Fruit fly (Drosophila melanogaster) whole organism, embryonic: ENCODE measurements around the gene fry.

Source experiments
- CG10274 ChIP-seq: fragments of 200-800 bp; sonication (Bioruptor generic); optimal IDR thresholded peaks from 3 replicates; lab custom pipeline; 2017; ENCODE audit warnings: missing biosample characterization, mild to moderate bottlenecking, missing genetic modification characterization
- CG10543 ChIP-seq: fragments of 200-800 bp; sonication (Bioruptor generic); optimal IDR thresholded peaks from 3 replicates; lab custom pipeline; 2017; ENCODE audit warnings: missing biosample characterization, mild to moderate bottlenecking, missing genetic modification characterization, moderate library complexity
- CG10959 ChIP-seq: fragments of 200-800 bp; sonication (Bioruptor generic); IDR thresholded peaks from 2 replicates; pipeline ENCODE4 v1.3.6; 2022; ENCODE audit warnings: missing biosample characterization, missing genetic modification characterization
- CG11695 ChIP-seq: fragments of 200-800 bp; sonication (Bioruptor generic); IDR thresholded peaks from 3 replicates; pipeline ENCODE4 v1.3.6; 2022; ENCODE audit warnings: missing biosample characterization, missing genetic modification characterization
- CG13894 ChIP-seq: fragments of 200-800 bp; sonication (Bioruptor generic); optimal IDR thresholded peaks from 3 replicates; lab custom pipeline; 2018; ENCODE audit warnings: missing biosample characterization, mild to moderate bottlenecking, missing genetic modification characterization, moderate library complexity
- CG17612 ChIP-seq: fragments of 200-800 bp; sonication (Bioruptor generic); IDR thresholded peaks from 2 replicates; pipeline ENCODE4 v1.3.6; 2022; ENCODE audit warnings: missing biosample characterization, missing genetic modification characterization
- CG18011 ChIP-seq: fragments of 200-800 bp; sonication (Bioruptor generic); optimal IDR thresholded peaks from 2 replicates; lab custom pipeline; 2017; ENCODE audit warnings: missing biosample characterization, missing genetic modification characterization, mild to moderate bottlenecking, moderate library complexity, missing genotype
- CG2116 ChIP-seq: fragments of 200-800 bp; sonication (Bioruptor generic); optimal IDR thresholded peaks from 3 replicates; lab custom pipeline; 2018; ENCODE audit warnings: missing biosample characterization, mild to moderate bottlenecking, missing genetic modification characterization
- CG2678 ChIP-seq: fragments of 200-800 bp; sonication (Bioruptor generic); optimal IDR thresholded peaks from 3 replicates; lab custom pipeline; 2019; ENCODE audit warnings: missing biosample characterization, mild to moderate bottlenecking, missing genetic modification characterization, moderate library complexity
- CG2875 ChIP-seq: fragments of 200-800 bp; sonication (Bioruptor generic); optimal IDR thresholded peaks from 2 replicates; lab custom pipeline; 2017; ENCODE audit warnings: missing biosample characterization, mild to moderate bottlenecking, missing genetic modification characterization, missing genetic modification reagents
- CG32772 ChIP-seq: fragments of 200-800 bp; sonication (Bioruptor generic); IDR thresholded peaks from 2 replicates; pipeline ENCODE4 v1.3.6; 2022; ENCODE audit warnings: missing biosample characterization, missing genetic modification characterization
- CG34376 ChIP-seq: fragments of 200-800 bp; sonication (Bioruptor generic); optimal IDR thresholded peaks from 2 replicates; lab custom pipeline; 2018; ENCODE audit warnings: missing biosample characterization, mild to moderate bottlenecking, missing genetic modification characterization
- CG3838 ChIP-seq: fragments of 200-800 bp; sonication (Bioruptor generic); optimal IDR thresholded peaks from 3 replicates; lab custom pipeline; 2016; ENCODE audit warnings: missing biosample characterization, missing genetic modification characterization
- CG3847 ChIP-seq: fragments of 200-800 bp; sonication (Bioruptor generic); IDR thresholded peaks from 2 replicates; pipeline ENCODE4 v1.3.6; 2022; ENCODE audit warnings: missing biosample characterization, missing genetic modification characterization
- CG43689 ChIP-seq: fragments of 200-800 bp; sonication (Bioruptor generic); IDR thresholded peaks from 2 replicates; pipeline ENCODE4 v1.3.6; 2022; ENCODE audit warnings: missing biosample characterization, missing genetic modification characterization
- CG6654 ChIP-seq: fragments of 200-800 bp; sonication (Bioruptor generic); optimal IDR thresholded peaks from 2 replicates; lab custom pipeline; 2017; ENCODE audit warnings: missing biosample characterization, mild to moderate bottlenecking, missing genetic modification characterization
- CG7372 ChIP-seq: fragments of 200-800 bp; sonication (Bioruptor generic); IDR thresholded peaks from 2 replicates; pipeline ENCODE4 v1.3.6; 2022; ENCODE audit warnings: missing biosample characterization, missing genetic modification characterization
- CG7745 ChIP-seq: fragments of 200-800 bp; sonication (Bioruptor generic); optimal IDR thresholded peaks from 2 replicates; lab custom pipeline; 2018; ENCODE audit warnings: missing biosample characterization, mild to moderate bottlenecking, missing genetic modification characterization, moderate library complexity
- CG7963 ChIP-seq: fragments of 200-800 bp; sonication (Bioruptor generic); IDR thresholded peaks from 3 replicates; pipeline ENCODE4 v1.3.6; 2022; ENCODE audit warnings: missing biosample characterization, missing genetic modification characterization; ENCODE audit not compliant: partially characterized antibody
- E2f1 ChIP-seq: fragments of 200-800 bp; sonication (Bioruptor generic); IDR thresholded peaks from 2 replicates; pipeline ENCODE4 v1.3.6; 2022; ENCODE audit warnings: missing biosample characterization, missing genetic modification characterization
- Eip74EF ChIP-seq, 2 experiments: fragments of 200-800 bp in 1 of 2; fragments of >200 bp in 1 of 2; sonication (Bioruptor generic) in 1 of 2; optimal IDR thresholded peaks; 2 replicates each; lab custom pipeline; 2017 to 2019; ENCODE audit warnings: missing biosample characterization in 2 of 2, missing genetic modification characterization in 2 of 2, mild to moderate bottlenecking in 1 of 2, moderate library complexity in 1 of 2
- H15 ChIP-seq: fragments of 200-800 bp; sonication (Bioruptor generic); IDR thresholded peaks from 3 replicates; pipeline ENCODE4 v1.3.6; 2022; ENCODE audit warnings: missing biosample characterization, missing genetic modification characterization
- NfI ChIP-seq: fragments of 200-800 bp; sonication (Bioruptor generic); optimal IDR thresholded peaks from 3 replicates; lab custom pipeline; 2018; ENCODE audit warnings: missing biosample characterization, mild to moderate bottlenecking, missing genetic modification characterization, moderate library complexity
- Rfx ChIP-seq: fragments of 200-800 bp; sonication (Bioruptor generic); IDR thresholded peaks from 2 replicates; pipeline ENCODE4 v1.3.6; 2022; ENCODE audit warnings: missing biosample characterization, missing genetic modification characterization
- Rx ChIP-seq: fragments of 200-800 bp; sonication (Bioruptor generic); IDR thresholded peaks from 2 replicates; pipeline ENCODE4 v1.3.6; 2022; ENCODE audit warnings: missing biosample characterization, missing genetic modification characterization
- Six4 ChIP-seq: fragments of 200-800 bp; sonication (Bioruptor generic); optimal IDR thresholded peaks from 2 replicates; lab custom pipeline; 2016; ENCODE audit warnings: missing biosample characterization, missing genetic modification characterization
- Sry-δ ChIP-seq: fragments of 200-800 bp; sonication (Bioruptor generic); optimal IDR thresholded peaks from 2 replicates; lab custom pipeline; 2016; ENCODE audit warnings: missing biosample characterization, missing genetic modification characterization
- Stat92E ChIP-seq, 3 experiments: fragments of >200 bp in 2 of 3; fragments of 200-800 bp in 1 of 3; sonication (Bioruptor generic) in 1 of 3; optimal IDR thresholded peaks; 2 replicates each; lab custom pipeline; 2017 to 2019; ENCODE audit warnings: missing biosample characterization in 3 of 3, missing genetic modification characterization in 3 of 3, mild to moderate bottlenecking in 1 of 3, moderate library complexity in 1 of 3
- chif ChIP-seq, 2 experiments: fragments of 200-800 bp; sonication (Bioruptor generic); optimal IDR thresholded peaks; 3 replicates each; lab custom pipeline; 2016; ENCODE audit warnings: missing biosample characterization in 2 of 2, missing genetic modification characterization in 2 of 2
- crol ChIP-seq: fragments of 200-800 bp; sonication (Bioruptor generic); IDR thresholded peaks from 2 replicates; pipeline ENCODE4 v1.3.6; 2022; ENCODE audit warnings: missing biosample characterization, missing genetic modification characterization
- fd102C ChIP-seq: fragments of 200-800 bp; sonication (Bioruptor generic); optimal IDR thresholded peaks from 2 replicates; lab custom pipeline; 2018; ENCODE audit warnings: missing biosample characterization, mild to moderate bottlenecking, missing genetic modification characterization, moderate library complexity
- fd3F ChIP-seq: fragments of 200-800 bp; sonication (Bioruptor generic); optimal IDR thresholded peaks from 2 replicates; lab custom pipeline; 2018; ENCODE audit warnings: missing biosample characterization, mild to moderate bottlenecking, missing genetic modification characterization, moderate library complexity
- fd96Cb ChIP-seq: fragments of 200-800 bp; sonication (Bioruptor generic); optimal IDR thresholded peaks from 2 replicates; lab custom pipeline; 2018; ENCODE audit warnings: missing biosample characterization, mild to moderate bottlenecking, missing genetic modification characterization, moderate library complexity
- gro ChIP-seq: fragments of 200-800 bp; sonication (Bioruptor generic); optimal IDR thresholded peaks from 2 replicates; lab custom pipeline; 2016; ENCODE audit warnings: missing biosample characterization, missing genetic modification characterization
- gsb-n ChIP-seq: fragments of 200-800 bp; sonication (Bioruptor generic); optimal IDR thresholded peaks from 3 replicates; lab custom pipeline; 2018; ENCODE audit warnings: missing biosample characterization, mild to moderate bottlenecking, missing genetic modification characterization
- hkb ChIP-seq, 2 experiments: fragments of 200-800 bp in 1 of 2; fragments of >200 bp in 1 of 2; sonication (Bioruptor generic) in 1 of 2; IDR thresholded peaks in 1 of 2; optimal IDR thresholded peaks in 1 of 2; 2 replicates each; pipeline versions ENCODE4 v1.3.6 to Lab custom; 2017 to 2022; ENCODE audit warnings: missing biosample characterization in 1 of 2, missing genetic modification characterization in 1 of 2
- lmd ChIP-seq: fragments of 200-800 bp; sonication (Bioruptor generic); IDR thresholded peaks from 2 replicates; pipeline ENCODE4 v1.3.6; 2022; ENCODE audit warnings: missing biosample characterization, missing genetic modification characterization
- lov ChIP-seq, 2 experiments: fragments of 200-800 bp in 1 of 2; fragments of >200 bp in 1 of 2; sonication (Bioruptor generic) in 1 of 2; IDR thresholded peaks in 1 of 2; optimal IDR thresholded peaks in 1 of 2; 2 replicates in 1 of 2; 3 replicates in 1 of 2; pipeline versions ENCODE4 v1.3.6 to Lab custom; 2017 to 2022; ENCODE audit warnings: missing biosample characterization in 1 of 2, missing genetic modification characterization in 1 of 2
- pan ChIP-seq, 4 experiments: fragments of >200 bp in 3 of 4; fragments of 200-800 bp in 1 of 4; sonication (Bioruptor generic) in 1 of 4; optimal IDR thresholded peaks in 3 of 4; IDR thresholded peaks in 1 of 4; 2 replicates each; pipeline versions ENCODE4 v1.3.6 to Lab custom; 2017 to 2022; ENCODE audit warnings: missing biosample characterization in 2 of 4, missing genetic modification characterization in 2 of 4, mixed read lengths in 1 of 4
- pho ChIP-seq: fragments of 200-800 bp; sonication (Bioruptor generic); optimal IDR thresholded peaks from 2 replicates; lab custom pipeline; 2016; ENCODE audit warnings: missing biosample characterization, missing genetic modification characterization
- sens ChIP-seq: fragments of 200-800 bp; sonication (Bioruptor generic); peaks from one replicate; lab custom pipeline; 2016; ENCODE audit warnings: missing biosample characterization, missing genetic modification characterization
- sr ChIP-seq: fragments of 200-800 bp; sonication (Bioruptor generic); IDR thresholded peaks from 3 replicates; pipeline ENCODE4 v1.3.6; 2022; ENCODE audit warnings: missing biosample characterization, missing genetic modification characterization
- sug ChIP-seq: fragments of 200-800 bp; optimal IDR thresholded peaks from 2 replicates; lab custom pipeline; 2019; ENCODE audit warnings: missing biosample characterization, mild to moderate bottlenecking, missing genetic modification characterization, moderate library complexity
- wdn ChIP-seq: fragments of 200-800 bp; sonication (Bioruptor generic); IDR thresholded peaks from 2 replicates; pipeline ENCODE4 v1.3.6; 2022; ENCODE audit warnings: missing biosample characterization, missing genetic modification characterization

The fry gene

dm6 chr3L:9689809-9690208, 10.9 kb upstream of the fry start (continued):
- peak; percentile 59; the same call in 1 of the 2 replicates for TF ChIP-seq CG7372
- no peak for TF ChIP-seq gsb-n (tag; lab: Kevin White, UChicago)
- TF ChIP-seq CG3838 (GFP tag; lab: Kevin White, UChicago): no peak
- TF ChIP-seq pho (GFP tag; lab: Kevin White, UChicago): no peak
- TF ChIP-seq gro (GFP tag; lab: Kevin White, UChicago): no peak
- TF ChIP-seq CG7963 (GFP tag; lab: Robert Waterston, UW): no peak

- no peak for TF ChIP-seq CG2678 (tag; lab: Kevin White, UChicago)
- TF ChIP-seq CG43689 (GFP tag; lab: Robert Waterston, UW): no peak
- TF ChIP-seq sens (GFP tag; lab: Kevin White, UChicago): peak; percentile 29
- TF ChIP-seq, all 482 proteins: peak for 1
These were observed 9.8 kb upstream of the fry start for dm6 chr3L:9688674-9689073.

- TF ChIP-seq CG2116 (GFP tag; lab: Kevin White, UChicago): no peak
- TF ChIP-seq NfI (GFP tag; lab: Kevin White, UChicago): no peak
- no peak for TF ChIP-seq Stat92E (GFP tag; optimal IDR thresholded peaks at IDR 0.05; lab: Kevin White, UChicago)
- no peak for TF ChIP-seq CG2875 (GFP tag; lab: Kevin White, UChicago)
- TF ChIP-seq Six4 (GFP tag; lab: Kevin White, UChicago): no peak
- no peak for TF ChIP-seq CG3847 (GFP tag; lab: Robert Waterston, UW)
- no peak for TF ChIP-seq CG11695
- TF ChIP-seq CG34376: peak; percentile 4
- peak; percentile 29 for TF ChIP-seq sug (tag; lab: Kevin White, UChicago)
- no peak for TF ChIP-seq CG32772 (GFP tag; lab: Robert Waterston, UW)
- TF ChIP-seq CG10959 (GFP tag; lab: Robert Waterston, UW): no peak
- no peak for TF ChIP-seq hkb (optimal IDR thresholded peaks at IDR 0.05; lab: Kevin White, UChicago)
- TF ChIP-seq hkb (GFP tag; IDR thresholded peaks at IDR 0.05; lab: Robert Waterston, UW): no peak
- no peak for TF ChIP-seq Rfx (GFP tag; lab: Robert Waterston, UW)
- no peak for TF ChIP-seq CG10274
- peak; percentile 42; the same call in 1 of the 2 replicates for TF ChIP-seq crol (GFP tag; lab: Robert Waterston, UW)
- TF ChIP-seq lmd (GFP tag; lab: Robert Waterston, UW): no peak
- TF ChIP-seq pan (optimal IDR thresholded peaks at IDR 0.05; lab: Kevin White, UChicago): no peak
- no peak for TF ChIP-seq pan (GFP tag; optimal IDR thresholded peaks at IDR 0.05 in 1 of 2, IDR thresholded peaks at IDR 0.05 in 1 of 2)
- no peak for TF ChIP-seq CG17612
- no peak for TF ChIP-seq CG18011 (GFP tag; lab: Kevin White, UChicago)
- TF ChIP-seq CG10543 (GFP tag; lab: Kevin White, UChicago): no peak
- TF ChIP-seq fd102C (GFP tag; lab: Kevin White, UChicago): no peak
- no peak for TF ChIP-seq Eip74EF (GFP tag; optimal IDR thresholded peaks at IDR 0.05; lab: Kevin White, UChicago)
- TF ChIP-seq CG13894 (tag; lab: Kevin White, UChicago): no peak
- no peak for TF ChIP-seq Sry-δ (GFP tag; lab: Kevin White, UChicago)
These were observed 8.6 kb upstream of the fry start for dm6 chr3L:9687536-9687935.

- TF ChIP-seq CG6654 (no peak), sr (GFP tag; lab: Robert Waterston, UW) (no peak), lov (optimal IDR thresholded peaks at IDR 0.05; lab: Kevin White, UChicago) (no peak), lov (GFP tag; IDR thresholded peaks at IDR 0.05; lab: Robert Waterston, UW) (no peak), E2f1 (GFP tag; lab: Robert Waterston, UW) (no peak), H15 (no peak), wdn (GFP tag; lab: Robert Waterston, UW) (no peak), chif (GFP tag; optimal IDR thresholded peaks at IDR 0.05; lab: Kevin White, UChicago) (no peak), Rx (no peak), CG7745 (tag; lab: Kevin White, UChicago) (no peak), CG3838 (GFP tag; lab: Kevin White, UChicago) (no peak), gro (GFP tag; lab: Kevin White, UChicago) (no peak), fd3F (GFP tag; lab: Kevin White, UChicago) (no peak), fd96Cb (tag; lab: Kevin White, UChicago) (no peak)
These were observed 6.0 kb upstream of the fry start, which contains the start of gene CG16719 for dm6 chr3L:9684871-9685270. Gene CG16719 (plus strand): TSS chr3L:9685171.
